Worm (Caenorhabditis elegans) whole organism, midembryonic: ENCODE results near the gene C46H3.1.

Experiments used
- T22C8.4 ChIP-seq: fragments of 200-800 bp; sonication (Bioruptor generic); IDR thresholded peaks from 2 replicates; pipeline ENCODE4 v1.3.6; 2022; ENCODE audit warnings: missing genetic modification characterization, missing compliant biosample characterization
- cog-1 ChIP-seq: sonication (generic microtip); optimal IDR thresholded peaks from 2 replicates; lab custom pipeline; 2016; ENCODE audit warnings: missing genetic modification characterization, missing compliant biosample characterization

DNA sequence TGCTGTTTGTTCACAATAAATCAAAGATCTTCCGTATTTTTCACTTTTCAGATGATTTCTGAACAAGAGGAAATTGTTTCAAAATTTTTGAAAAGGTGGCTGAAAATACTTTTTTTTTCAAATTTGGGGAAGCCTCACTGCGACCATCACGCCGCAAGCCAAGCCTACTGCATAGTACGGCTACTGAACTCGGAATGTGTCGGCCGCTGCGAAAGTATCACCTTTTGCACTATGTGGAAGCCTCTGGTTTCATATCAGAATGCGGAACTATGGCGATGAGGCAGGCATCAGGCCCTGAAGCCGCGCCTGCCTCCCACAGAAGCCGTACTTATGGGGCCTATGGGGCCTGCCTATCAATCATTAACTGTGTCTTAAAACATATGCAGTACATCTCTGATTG is 48.5 kb downstream of the C46H3.1 start:
- TF ChIP-seq cog-1 (no peak), T22C8.4 (no peak)
